Fruit fly (Drosophila melanogaster) Kc167 (cell line): ENCODE results near the gene CG11069.

Experiments used
- Myc ChIP-seq: fragments of >200 bp; optimal IDR thresholded peaks from 2 replicates; lab custom pipeline; 2017; ENCODE audit warnings: missing external identifiers
- Sin3A ChIP-seq: fragments of >200 bp; optimal IDR thresholded peaks from 2 replicates; lab custom pipeline; 2018; ENCODE audit warnings: missing external identifiers
- h ChIP-seq: fragments of >200 bp; optimal IDR thresholded peaks from 3 replicates; lab custom pipeline; 2018; ENCODE audit warnings: missing external identifiers
- psq ChIP-seq: fragments of >200 bp; optimal IDR thresholded peaks from 2 replicates; lab custom pipeline; 2017; ENCODE audit warnings: missing external identifiers

DNA sequence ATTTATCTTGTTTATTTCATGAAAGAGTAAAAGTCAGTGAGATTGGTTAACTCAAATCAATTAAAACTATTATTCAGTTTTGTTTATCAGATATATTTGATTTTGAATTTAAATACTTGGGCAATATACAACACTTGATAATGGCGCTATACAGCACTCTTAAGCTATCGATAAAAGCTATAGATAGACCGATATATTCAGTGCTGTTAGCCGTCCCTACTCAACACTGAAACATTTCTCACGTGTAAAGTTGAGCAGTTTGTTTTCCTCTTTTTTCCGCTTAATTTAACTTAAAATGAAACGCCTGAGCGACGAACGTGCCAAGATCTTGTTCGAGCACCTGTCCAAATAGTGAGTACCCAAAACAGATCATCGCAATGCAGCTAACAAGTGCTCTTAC is 44.1 kb upstream of the CG11069 start, which contains the start of gene CG7006:
- TF ChIP-seq Myc (lab: Kevin White, UChicago), result no peak
- TF ChIP-seq h (lab: Kevin White, UChicago), result no peak
- TF ChIP-seq Sin3A (lab: Kevin White, UChicago), result no peak
- TF ChIP-seq psq (lab: Kevin White, UChicago), result no peak
